Worm (Caenorhabditis elegans): ENCODE measurements around the gene R07H5.9.

The R07H5.9 gene

DNA sequence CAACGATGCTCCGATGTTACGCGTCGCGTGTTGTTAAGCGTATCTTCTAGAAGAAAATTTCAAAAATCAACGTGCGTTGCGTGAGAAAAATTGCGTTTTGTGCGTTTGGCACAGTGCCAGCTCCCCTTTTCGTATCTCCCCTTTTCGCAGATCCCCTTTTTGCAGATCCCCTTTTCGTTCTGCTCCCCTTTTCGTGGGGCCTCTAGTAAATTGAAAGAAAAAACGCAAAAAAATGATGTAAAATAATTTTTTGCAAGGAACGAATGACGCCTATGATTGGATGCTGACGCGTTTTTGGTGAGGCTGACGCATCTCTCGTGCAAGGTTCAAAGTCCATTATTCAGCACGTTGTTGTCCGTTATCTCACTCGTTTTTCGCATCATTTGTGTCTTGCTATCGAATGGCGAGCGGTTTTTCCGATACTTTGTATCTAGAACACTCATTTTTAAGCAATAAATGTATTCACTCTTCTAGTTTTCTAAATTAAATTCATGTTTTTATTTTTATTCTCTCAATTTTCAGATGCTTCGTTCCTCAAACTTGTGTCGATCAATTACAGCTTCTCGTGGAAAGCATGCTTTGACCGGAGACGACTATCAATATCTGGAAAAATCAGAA lies 28.1 kb upstream of the R07H5.9 start, which contains the start of gene cpt-2 (continued):
- TF ChIP-seq attf-3 (GFP tag; conservative IDR thresholded peaks at IDR 0.05) (peak; percentile 76), rcor-1 (GFP tag; IDR thresholded peaks at IDR 0.05) (peak; percentile 95), aptf-2 (GFP tag; conservative IDR thresholded peaks at IDR 0.05) (0 out of 2 replicates have a peak, but pooled peaks have one; percentile 38), lsy-27 (tag; optimal IDR thresholded peaks at IDR 0.05; ENCODE audit: borderline replicate concordance, insufficient read depth) (peak; percentile 9), madf-6 (GFP tag; IDR thresholded peaks at IDR 0.05) (peak; percentile 82), hmg-1.2 (GFP tag; IDR thresholded peaks at IDR 0.05) (peak; percentile 65), let-526 (GFP tag; IDR thresholded peaks at IDR 0.05) (peak; percentile 90), ztf-25 (GFP tag; IDR thresholded peaks at IDR 0.05) (0 out of 2 replicates have a peak, but pooled peaks have one; percentile 35), nhr-80 (tag; optimal IDR thresholded peaks at IDR 0.05) (peak; percentile 84), ceh-100 (GFP tag; IDR thresholded peaks at IDR 0.05) (peak; percentile 98), madf-10 (tag; optimal IDR thresholded peaks at IDR 0.05) (peak; percentile 59), somi-1 (GFP tag; optimal IDR thresholded peaks at IDR 0.05) (peak; percentile 34), hmg-20 (GFP tag; IDR thresholded peaks at IDR 0.05) (peak; percentile 84; the same call in 1 of the 2 replicates), B0336.3 (GFP tag; IDR thresholded peaks at IDR 0.05) (peak; percentile 76), lin-40 (tag; optimal IDR thresholded peaks at IDR 0.05) (peak; percentile 88), ekl-4 (GFP tag; IDR thresholded peaks at IDR 0.05) (peak; percentile 86; the same call in 1 of the 2 replicates), C17E4.6 (GFP tag; IDR thresholded peaks at IDR 0.05) (peak; percentile 88), bed-2 (GFP tag; IDR thresholded peaks at IDR 0.05) (peak; percentile 86), unc-130 (GFP tag; optimal IDR thresholded peaks at IDR 0.05) (peak; percentile 41), sea-2 (GFP tag; IDR thresholded peaks at IDR 0.05) (0 out of 2 replicates have a peak, but pooled peaks have one; percentile 20), F33H1.4 (GFP tag; IDR thresholded peaks at IDR 0.05) (peak; percentile 77), hsf-1 (GFP tag; IDR thresholded peaks at IDR 0.05) (peak; percentile 87), egl-44 (GFP tag; IDR thresholded peaks at IDR 0.05) (peak; percentile 92)

ce11 chrIV:11180077-11180476 lies 27.2 kb upstream of the R07H5.9 start:
- TF ChIP-seq ceh-27 (GFP tag; optimal IDR thresholded peaks at IDR 0.05) (no peak), lsy-27 (tag; optimal IDR thresholded peaks at IDR 0.05; ENCODE audit: borderline replicate concordance, insufficient read depth) (no peak), ztf-26 (tag; optimal IDR thresholded peaks at IDR 0.05) (no peak), attf-3 (GFP tag; conservative IDR thresholded peaks at IDR 0.05) (no peak), aptf-2 (GFP tag; conservative IDR thresholded peaks at IDR 0.05) (no peak), madf-10 (tag; optimal IDR thresholded peaks at IDR 0.05) (no peak), tlf-1 (GFP tag; optimal IDR thresholded peaks at IDR 0.05) (no peak), hmg-20 (GFP tag; IDR thresholded peaks at IDR 0.05) (no peak), fkh-3 (tag; optimal IDR thresholded peaks at IDR 0.05) (no peak), egrh-3 (GFP tag; IDR thresholded peaks at IDR 0.05) (no peak), Y95B8A.8 (GFP tag; IDR thresholded peaks at IDR 0.05) (no peak), F37B4.10 (GFP tag; IDR thresholded peaks at IDR 0.05) (no peak), egl-18 (GFP tag; IDR thresholded peaks at IDR 0.05) (no peak), tbp1 (GFP tag; optimal IDR thresholded peaks at IDR 0.05) (no peak), snpc-1.1 (tag; optimal IDR thresholded peaks at IDR 0.05; ENCODE audit: insufficient read depth) (no peak), bed-1 (GFP tag; IDR thresholded peaks at IDR 0.05) (no peak), attf-5 (GFP tag; optimal IDR thresholded peaks at IDR 0.05) (no peak), B0035.1 (tag; optimal IDR thresholded peaks at IDR 0.05) (no peak)

- TF ChIP-seq Y56A3A.18 (GFP tag; IDR thresholded peaks at IDR 0.05) (0 out of 2 replicates have a peak, but pooled peaks have one; percentile 31), F49E8.2 (tag; optimal IDR thresholded peaks at IDR 0.05; ENCODE audit: insufficient read depth) (no peak), nfya-1 (tag; optimal IDR thresholded peaks at IDR 0.05; ENCODE audit: borderline replicate concordance, insufficient read depth) (no peak), egl-44 (GFP tag; IDR thresholded peaks at IDR 0.05) (no peak), ceh-58 (GFP tag; IDR thresholded peaks at IDR 0.05) (no peak), D2030.7 (GFP tag; IDR thresholded peaks at IDR 0.05) (no peak), Y95B8A.8 (GFP tag; IDR thresholded peaks at IDR 0.05) (no peak), ceh-79 (tag; optimal IDR thresholded peaks at IDR 0.05) (no peak), ama-1 (optimal IDR thresholded peaks at IDR 0.05) (no peak), ama-1 (GFP tag; optimal IDR thresholded peaks at IDR 0.05) (no peak), unc-62 (GFP tag; optimal IDR thresholded peaks at IDR 0.05) (no peak), Y67H2A.10 (GFP tag; conservative IDR thresholded peaks at IDR 0.05) (no peak), nhr-27 (tag; optimal IDR thresholded peaks at IDR 0.05) (no peak)
Observed at ce11 chrIV:11183013-11183412, 24.3 kb upstream of the R07H5.9 start, which contains the start of gene prx-14. Gene prx-14, plus strand, starts transcription at chrIV:11183132.

Measured in whole organism, young adult.